Fruit fly (Drosophila melanogaster): ENCODE results near the gene CG42714.
A peak's percentile ranks its signal among the peaks of the same experiment; 100 is the strongest.

Gene CG42714

DNA sequence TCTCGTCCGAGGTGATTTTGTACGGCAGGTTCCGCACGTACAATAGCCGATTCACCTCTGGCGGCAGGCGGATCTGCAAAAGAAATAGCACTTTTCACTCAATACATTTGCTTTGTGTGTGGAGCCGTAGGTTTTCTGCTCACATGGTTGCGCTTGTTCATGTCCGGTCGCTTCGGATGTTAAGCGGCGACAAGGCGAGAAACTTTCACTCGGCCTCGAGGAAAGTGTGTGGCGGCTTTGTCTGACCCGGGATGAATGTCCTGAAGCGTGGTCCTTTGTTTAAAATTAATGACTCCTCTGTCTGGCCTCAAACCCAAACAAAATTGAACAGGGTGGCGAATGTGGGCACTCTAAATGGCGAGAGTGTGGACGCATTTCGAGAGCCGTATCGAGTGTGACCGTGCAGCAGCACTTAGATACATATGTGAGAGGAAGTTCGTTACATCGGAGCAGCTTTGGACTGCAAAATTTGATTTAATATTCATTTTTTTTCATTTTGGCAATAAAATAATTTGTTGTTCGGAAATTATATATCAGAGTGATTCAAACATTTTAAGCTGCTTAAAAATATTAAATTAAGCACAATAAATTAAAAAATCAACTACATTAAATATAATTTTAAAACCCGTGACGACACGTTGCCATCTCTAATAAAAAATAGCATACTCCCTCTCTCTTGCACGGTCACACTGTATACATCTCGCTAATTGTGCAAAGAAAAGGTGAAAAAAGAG, 40.9 kb downstream of the CG42714 start, which contains the start of the genes Sf3b6 and Tnpo (continued):
- TF ChIP-seq CG2889 (GFP tag; IDR thresholded peaks at IDR 0.05) (peak; percentile 40; the same call in 1 of the 3 replicates), CG5953 (GFP tag; IDR thresholded peaks at IDR 0.05) (peak; percentile 28; the same call in 1 of the 2 replicates), Taf1 (GFP tag; IDR thresholded peaks at IDR 0.05) (peak; percentile 68; the same call in 1 of the 2 replicates), Rx (GFP tag; IDR thresholded peaks at IDR 0.05) (peak; percentile 75), Myb (GFP tag; optimal IDR thresholded peaks at IDR 0.05) (peak; percentile 60), kay (GFP tag; optimal IDR thresholded peaks at IDR 0.05) (peak; percentile 67), fd3F (GFP tag; optimal IDR thresholded peaks at IDR 0.05) (peak; percentile 74), D19A (tag; optimal IDR thresholded peaks at IDR 0.05) (no peak), HLH4C (GFP tag; IDR thresholded peaks at IDR 0.05; ENCODE audit: partially characterized antibody) (peak; percentile 62; the same call in 2 of the 3 replicates), nerfin-1 (tag; optimal IDR thresholded peaks at IDR 0.05) (peak; percentile 67), mam (GFP tag; optimal IDR thresholded peaks at IDR 0.05) (peak; percentile 89), CG1792 (GFP tag; optimal IDR thresholded peaks at IDR 0.05) (peak; percentile 38), CG33557 (GFP tag; optimal IDR thresholded peaks at IDR 0.05) (peak; percentile 83), CG3995 (GFP tag; optimal IDR thresholded peaks at IDR 0.05) (peak; percentile 91), CG32772 (GFP tag; IDR thresholded peaks at IDR 0.05) (peak; percentile 86), CkIIα-i1 (GFP tag; IDR thresholded peaks at IDR 0.05) (no peak), esg (GFP tag; conservative IDR thresholded peaks at IDR 0.05) (peak; percentile 86), dimm (GFP tag; IDR thresholded peaks at IDR 0.05) (peak; percentile 35; the same call in 1 of the 2 replicates), Deaf1 (tag; optimal IDR thresholded peaks at IDR 0.05) (peak; percentile 55), CG11504 (tag; optimal IDR thresholded peaks at IDR 0.05) (no peak), Hey (tag; optimal IDR thresholded peaks at IDR 0.05) (no peak), Hr51 (GFP tag; optimal IDR thresholded peaks at IDR 0.05) (peak in 1 of 2 experiments; percentile 55), wdn (GFP tag; IDR thresholded peaks at IDR 0.05) (peak; percentile 67), Atf6 (GFP tag; IDR thresholded peaks at IDR 0.05) (peak; percentile 74), TFAM (GFP tag; optimal IDR thresholded peaks at IDR 0.05) (no peak), CG7928 (GFP tag; optimal IDR thresholded peaks at IDR 0.05) (peak; percentile 47), ham (GFP tag; IDR thresholded peaks at IDR 0.05) (peak; percentile 49; the same call in 1 of the 2 replicates), Bteb2 (GFP tag; optimal IDR thresholded peaks at IDR 0.05) (peak; percentile 75), tin (GFP tag; optimal IDR thresholded peaks at IDR 0.05) (peak; percentile 80), CG4404 (GFP tag; IDR thresholded peaks at IDR 0.05) (peak; percentile 87), CG9876 (GFP tag; optimal IDR thresholded peaks at IDR 0.05) (peak; percentile 64), tx (GFP tag; optimal IDR thresholded peaks at IDR 0.05) (peak; percentile 62), maf-S (GFP tag; optimal IDR thresholded peaks at IDR 0.05) (peak; percentile 46), CG14860 (GFP tag; IDR thresholded peaks at IDR 0.05; ENCODE audit: partially characterized antibody) (peak; percentile 47; the same call in 2 of the 3 replicates), Sin3A (optimal IDR thresholded peaks at IDR 0.05) (peak; percentile 81), Sry-δ (GFP tag; optimal IDR thresholded peaks at IDR 0.05) (peak; percentile 87), E2f2 (GFP tag; IDR thresholded peaks at IDR 0.05) (peak; percentile 65), da (GFP tag; optimal IDR thresholded peaks at IDR 0.05) (peak; percentile 15), HLHmδ (GFP tag; optimal IDR thresholded peaks at IDR 0.05) (peak; percentile 16), fd96Cb (tag; optimal IDR thresholded peaks at IDR 0.05) (peak; percentile 72), Dip2 (GFP tag; IDR thresholded peaks at IDR 0.05) (no peak), CG17829 (tag; optimal IDR thresholded peaks at IDR 0.05) (peak; percentile 86), CG11085 (GFP tag; IDR thresholded peaks at IDR 0.05) (peak; percentile 63), NfI (GFP tag; optimal IDR thresholded peaks at IDR 0.05) (peak; percentile 75), CG13287 (GFP tag; IDR thresholded peaks at IDR 0.05; ENCODE audit: partially characterized antibody) (peak; percentile 61), CG31224 (GFP tag; IDR thresholded peaks at IDR 0.05) (peak; percentile 81), Nf-YC (tag; optimal IDR thresholded peaks at IDR 0.05) (no peak), CG4282 (GFP tag; optimal IDR thresholded peaks at IDR 0.05) (peak; percentile 34), seq (GFP tag; IDR thresholded peaks at IDR 0.05) (peak; percentile 77), CG2129 (GFP tag; IDR thresholded peaks at IDR 0.05; ENCODE audit: partially characterized antibody) (peak; percentile 52)
